Worm (Caenorhabditis elegans) whole organism, L1 larva: ENCODE results near the gene sdz-16.

Experiments used
- alr-1 ChIP-seq: fragments of 200-800 bp; sonication (Bioruptor generic); optimal IDR thresholded peaks from 2 replicates; lab custom pipeline; 2018; ENCODE audit warnings: borderline replicate concordance, mild to moderate bottlenecking, missing genetic modification characterization, missing compliant biosample characterization
- ceh-8 ChIP-seq: fragments of 200-800 bp; sonication (Bioruptor generic); optimal IDR thresholded peaks from 2 replicates; lab custom pipeline; 2018; ENCODE audit warnings: mild to moderate bottlenecking, missing genetic modification characterization, moderate library complexity, missing compliant biosample characterization
- egl-27 ChIP-seq, 2 experiments: fragments of 150-350 bp in 1 of 2; sonication (generic microtip); optimal IDR thresholded peaks; 3 replicates each; lab custom pipeline; 2017 to 2018; ENCODE audit warnings: missing biosample characterization in 2 of 2, missing genetic modification characterization in 2 of 2, missing genetic modification reagents in 2 of 2
- elt-3 ChIP-seq, 6 experiments: fragments of 150-350 bp in 1 of 6; sonication (generic microtip); optimal IDR thresholded peaks; 2 replicates each; lab custom pipeline; 2017 to 2018; ENCODE audit warnings: missing biosample characterization in 6 of 6, missing genetic modification characterization in 6 of 6, inconsistent platforms in 1 of 6
- fos-1 ChIP-seq: fragments of 150-350 bp; optimal IDR thresholded peaks from 2 replicates; lab custom pipeline; 2014; ENCODE audit warnings: missing biosample characterization, missing genetic modification characterization
- irx-1 ChIP-seq: sonication (generic microtip); optimal IDR thresholded peaks from 2 replicates; lab custom pipeline; 2016; ENCODE audit warnings: missing genetic modification characterization, missing compliant biosample characterization
- nhr-237 ChIP-seq: fragments of 150-350 bp; optimal IDR thresholded peaks from 2 replicates; lab custom pipeline; 2014; ENCODE audit warnings: missing biosample characterization, missing genetic modification characterization
- snpc-4 ChIP-seq: fragments of 150-350 bp; optimal IDR thresholded peaks from 2 replicates; lab custom pipeline; 2014; ENCODE audit warnings: missing biosample characterization, missing genetic modification characterization

- TF ChIP-seq ceh-8 (GFP tag; lab: Kevin White, UChicago) (no peak), fos-1 (no peak), nhr-237 (tag; lab: Kevin White, UChicago) (no peak), elt-3 (tag; optimal IDR thresholded peaks at IDR 0.05; lab: Kevin White, UChicago) (no peak), snpc-4 (tag; lab: Kevin White, UChicago) (no peak), irx-1 (tag; lab: Kevin White, UChicago) (no peak), egl-27 (tag; optimal IDR thresholded peaks at IDR 0.05; lab: Kevin White, UChicago) (no peak), alr-1 (tag; lab: Kevin White, UChicago) (no peak)
Measured at ce11 chrV:17344876-17345275, 17.1 kb upstream of the sdz-16 start, which contains the start of the genes fbxa-188 and fbxa-189.
